Fruit fly (Drosophila melanogaster) whole organism, prepupa: ENCODE results near the gene gwl.

Source experiments
- Blimp-1 ChIP-seq: fragments of 200-800 bp; sonication (Bioruptor generic); optimal IDR thresholded peaks from 3 replicates; lab custom pipeline; 2017; ENCODE audit warnings: missing biosample characterization, missing genetic modification characterization, mild to moderate bottlenecking, moderate library complexity, missing genetic modification reagents
- CG10631 ChIP-seq: fragments of 200-800 bp; sonication (Bioruptor generic); optimal IDR thresholded peaks from 2 replicates; lab custom pipeline; 2016; ENCODE audit warnings: missing biosample characterization, missing genetic modification characterization
- CG11762 ChIP-seq: fragments of 200-800 bp; sonication (Bioruptor generic); optimal IDR thresholded peaks from 3 replicates; lab custom pipeline; 2016; ENCODE audit warnings: missing biosample characterization, missing genetic modification characterization; ENCODE audit not compliant: insufficient read depth
- CG16779 ChIP-seq: fragments of 200-800 bp; sonication (Bioruptor generic); optimal IDR thresholded peaks from 3 replicates; lab custom pipeline; 2017; ENCODE audit warnings: missing biosample characterization, mild to moderate bottlenecking, missing genetic modification characterization
- CG31627 ChIP-seq: fragments of 200-800 bp; sonication (Bioruptor generic); optimal IDR thresholded peaks from 3 replicates; lab custom pipeline; 2016; ENCODE audit warnings: missing biosample characterization, missing genetic modification characterization
- CG34406 ChIP-seq: fragments of 200-800 bp; sonication (Bioruptor generic); optimal IDR thresholded peaks from 3 replicates; lab custom pipeline; 2016; ENCODE audit warnings: missing biosample characterization, missing genetic modification characterization
- CG3919 ChIP-seq: fragments of 200-800 bp; sonication (Bioruptor generic); optimal IDR thresholded peaks from 3 replicates; lab custom pipeline; 2016; ENCODE audit warnings: missing biosample characterization, missing genetic modification characterization
- CG4318 ChIP-seq: fragments of 200-800 bp; sonication (Bioruptor generic); optimal IDR thresholded peaks from 3 replicates; lab custom pipeline; 2017; ENCODE audit warnings: missing biosample characterization, mild to moderate bottlenecking, missing genetic modification characterization
- CG6163 ChIP-seq: fragments of 200-800 bp; sonication (Bioruptor generic); IDR thresholded peaks from 3 replicates; pipeline ENCODE4 v1.3.6; 2022; ENCODE audit warnings: missing biosample characterization, missing genetic modification characterization
- CG6276 ChIP-seq: fragments of 200-800 bp; sonication (Bioruptor generic); optimal IDR thresholded peaks from 2 replicates; lab custom pipeline; 2017; ENCODE audit warnings: missing biosample characterization, mild to moderate bottlenecking, missing genetic modification characterization
- CG6792 ChIP-seq: fragments of 200-800 bp; sonication (Bioruptor generic); optimal IDR thresholded peaks from 3 replicates; lab custom pipeline; 2016; ENCODE audit warnings: missing biosample characterization, missing genetic modification characterization
- CG6808 ChIP-seq: fragments of 200-800 bp; sonication (Bioruptor generic); optimal IDR thresholded peaks from 3 replicates; lab custom pipeline; 2017; ENCODE audit warnings: missing biosample characterization, missing genetic modification characterization, mild to moderate bottlenecking, moderate library complexity, missing genetic modification reagents
- CG7368 ChIP-seq: fragments of 200-800 bp; sonication (Bioruptor generic); optimal IDR thresholded peaks from 3 replicates; lab custom pipeline; 2016; ENCODE audit warnings: missing biosample characterization, missing genetic modification characterization
- CG8119 ChIP-seq: fragments of 200-800 bp; sonication (Bioruptor generic); IDR thresholded peaks from 3 replicates; pipeline ENCODE4 v1.3.6; 2022; ENCODE audit warnings: missing biosample characterization, missing genetic modification characterization
- CG8632 ChIP-seq: fragments of 200-800 bp; sonication (Bioruptor generic); optimal IDR thresholded peaks from 3 replicates; lab custom pipeline; 2016; ENCODE audit warnings: missing biosample characterization, missing genetic modification characterization
- Eip78C ChIP-seq: fragments of 200-800 bp; sonication (Bioruptor generic); peaks from one replicate; lab custom pipeline; 2016; ENCODE audit warnings: missing biosample characterization, missing genetic modification characterization
- Eip93F ChIP-seq: fragments of 200-800 bp; sonication (Bioruptor generic); optimal IDR thresholded peaks from 2 replicates; lab custom pipeline; 2016; ENCODE audit warnings: missing biosample characterization, mild to moderate bottlenecking, missing genetic modification characterization
- Ets21C ChIP-seq: fragments of 200-800 bp; sonication (Bioruptor generic); optimal IDR thresholded peaks from 3 replicates; lab custom pipeline; 2016; ENCODE audit warnings: missing biosample characterization, missing genetic modification characterization
- Gug ChIP-seq: fragments of 200-800 bp; sonication (Bioruptor generic); IDR thresholded peaks from 2 replicates; pipeline ENCODE4 v1.3.6; 2022; ENCODE audit warnings: missing biosample characterization, missing genetic modification characterization
- Hr39 ChIP-seq: fragments of 200-800 bp; sonication (Bioruptor generic); optimal IDR thresholded peaks from 2 replicates; lab custom pipeline; 2016; ENCODE audit warnings: missing biosample characterization, missing genetic modification characterization
- Hr4 ChIP-seq: fragments of 200-800 bp; sonication (Bioruptor generic); optimal IDR thresholded peaks from 3 replicates; lab custom pipeline; 2016; ENCODE audit warnings: missing biosample characterization, missing genetic modification characterization
- Lpt ChIP-seq: fragments of 200-800 bp; sonication (Bioruptor generic); optimal IDR thresholded peaks from 3 replicates; lab custom pipeline; 2016; ENCODE audit warnings: missing biosample characterization, missing genetic modification characterization
- Met ChIP-seq: fragments of 200-800 bp; sonication (Bioruptor generic); optimal IDR thresholded peaks from 3 replicates; lab custom pipeline; 2016; ENCODE audit warnings: missing biosample characterization, missing genetic modification characterization
- OdsH ChIP-seq: fragments of 200-800 bp; sonication (Bioruptor generic); optimal IDR thresholded peaks from 3 replicates; lab custom pipeline; 2016; ENCODE audit warnings: missing biosample characterization, missing genetic modification characterization
- Smox ChIP-seq: fragments of 200-800 bp; sonication (Bioruptor generic); optimal IDR thresholded peaks from 3 replicates; lab custom pipeline; 2016; ENCODE audit warnings: missing biosample characterization, missing genetic modification characterization
- Sox102F ChIP-seq: fragments of 200-800 bp; sonication (Bioruptor generic); optimal IDR thresholded peaks from 2 replicates; lab custom pipeline; 2016; ENCODE audit warnings: missing biosample characterization, mild to moderate bottlenecking, missing genetic modification characterization
- Sox14 ChIP-seq: fragments of 200-800 bp; sonication (Bioruptor generic); optimal IDR thresholded peaks from 3 replicates; lab custom pipeline; 2016; ENCODE audit warnings: missing biosample characterization, missing genetic modification characterization
- Sox15 ChIP-seq: fragments of 200-800 bp; sonication (Bioruptor generic); optimal IDR thresholded peaks from 3 replicates; lab custom pipeline; 2016; ENCODE audit warnings: missing biosample characterization, missing genetic modification characterization
- achi ChIP-seq: fragments of 200-800 bp; sonication (Bioruptor generic); optimal IDR thresholded peaks from 3 replicates; lab custom pipeline; 2016; ENCODE audit warnings: missing biosample characterization, missing genetic modification characterization
- acj6 ChIP-seq: fragments of 200-800 bp; sonication (Bioruptor generic); optimal IDR thresholded peaks from 3 replicates; lab custom pipeline; 2016; ENCODE audit warnings: missing biosample characterization, missing genetic modification characterization
- dac ChIP-seq: fragments of 200-800 bp; sonication (Bioruptor generic); optimal IDR thresholded peaks from 2 replicates; lab custom pipeline; 2017; ENCODE audit warnings: missing biosample characterization, mild to moderate bottlenecking, missing genetic modification characterization
- dsx ChIP-seq: fragments of 200-800 bp; optimal IDR thresholded peaks from 3 replicates; lab custom pipeline; 2019; ENCODE audit warnings: missing biosample characterization, mild to moderate bottlenecking, missing genetic modification characterization, moderate library complexity; ENCODE audit not compliant: poor library complexity, severe bottlenecking
- esn ChIP-seq: fragments of 200-800 bp; sonication (Bioruptor generic); optimal IDR thresholded peaks from 2 replicates; lab custom pipeline; 2016; ENCODE audit warnings: missing biosample characterization, mild to moderate bottlenecking, missing genetic modification characterization, moderate library complexity
- fd59A ChIP-seq: fragments of 200-800 bp; sonication (Bioruptor generic); optimal IDR thresholded peaks from 2 replicates; lab custom pipeline; 2017; ENCODE audit warnings: missing biosample characterization, mild to moderate bottlenecking, missing genetic modification characterization, missing genetic modification reagents
- fd85E ChIP-seq: fragments of 200-800 bp; sonication (Bioruptor generic); optimal IDR thresholded peaks from 3 replicates; lab custom pipeline; 2016; ENCODE audit warnings: missing biosample characterization, missing genetic modification characterization
- fkh ChIP-seq: fragments of 200-800 bp; sonication (Bioruptor generic); optimal IDR thresholded peaks from 3 replicates; lab custom pipeline; 2017; ENCODE audit warnings: missing biosample characterization, mild to moderate bottlenecking, missing genetic modification characterization, moderate library complexity
- net ChIP-seq: fragments of 200-800 bp; sonication (Bioruptor generic); optimal IDR thresholded peaks from 3 replicates; lab custom pipeline; 2016; ENCODE audit warnings: missing biosample characterization, missing genetic modification characterization
- spab ChIP-seq: fragments of 200-800 bp; sonication (Bioruptor generic); optimal IDR thresholded peaks from 2 replicates; lab custom pipeline; 2017; ENCODE audit warnings: missing biosample characterization, mild to moderate bottlenecking, missing genetic modification characterization, missing genetic modification reagents
- ss ChIP-seq, 2 experiments: fragments of 200-800 bp; sonication (Bioruptor generic); optimal IDR thresholded peaks; 2 replicates in 1 of 2; 3 replicates in 1 of 2; lab custom pipeline; 2017 to 2018; ENCODE audit warnings: mild to moderate bottlenecking in 2 of 2, missing biosample characterization in 2 of 2, missing genetic modification characterization in 2 of 2, moderate library complexity in 1 of 2
- vri ChIP-seq: fragments of 200-800 bp; sonication (Bioruptor generic); optimal IDR thresholded peaks from 3 replicates; lab custom pipeline; 2016; ENCODE audit warnings: missing biosample characterization, mild to moderate bottlenecking, missing genetic modification characterization

The gwl gene

DNA sequence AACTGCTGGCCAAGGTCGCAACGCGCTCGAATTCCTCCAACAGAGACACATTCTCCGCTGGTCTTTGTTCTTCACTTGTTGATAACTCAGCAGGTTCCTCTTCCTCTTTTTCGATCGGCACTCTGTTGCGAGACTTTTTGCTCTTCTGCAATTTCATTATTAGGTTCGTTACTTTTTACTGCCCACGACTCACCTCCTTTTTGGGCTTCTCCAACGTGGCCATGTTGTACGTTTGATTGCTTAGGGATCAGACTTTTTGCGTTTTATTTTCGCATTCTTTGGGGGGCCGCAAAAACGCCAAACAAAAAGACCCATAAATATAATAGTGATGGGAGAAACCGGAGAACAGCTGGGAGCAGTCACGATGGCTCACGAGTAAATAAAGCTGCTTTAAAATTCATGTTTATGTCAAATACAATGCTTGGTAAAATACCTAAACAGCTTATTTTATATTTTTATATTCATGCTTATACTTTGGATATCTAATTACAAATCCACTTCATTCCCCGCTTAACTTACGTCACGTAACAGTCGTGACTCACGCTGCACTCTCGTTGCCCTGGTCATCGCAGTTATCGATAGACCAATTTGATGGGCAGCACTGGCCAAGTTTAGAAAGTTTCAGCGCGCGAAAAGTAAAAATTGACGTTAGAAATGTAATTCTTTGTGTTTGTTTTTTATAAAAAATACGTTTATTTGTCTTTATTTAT is 12.5 kb downstream of the gwl start, which contains the start of gene Epg5 (continued):
- TF ChIP-seq CG8119 (GFP tag; lab: Robert Waterston, UW) (no peak), Met (no peak), Sox15 (GFP tag; lab: Kevin White, UChicago) (peak; percentile 67), CG4318 (no peak), Sox102F (GFP tag; lab: Kevin White, UChicago) (no peak), achi (GFP tag; lab: Kevin White, UChicago) (no peak), acj6 (no peak), CG16779 (no peak), dsx (GFP tag; lab: Kevin White, UChicago) (no peak), Hr39 (no peak), net (no peak), fd85E (GFP tag; lab: Kevin White, UChicago) (no peak), CG6792 (GFP tag; lab: Kevin White, UChicago) (peak; percentile 70), CG10631 (GFP tag; lab: Kevin White, UChicago) (no peak), Eip93F (GFP tag; lab: Kevin White, UChicago) (peak; percentile 25), OdsH (no peak), Blimp-1 (GFP tag; lab: Kevin White, UChicago) (no peak), Gug (peak; percentile 50; the same call in 1 of the 2 replicates), fkh (GFP tag; lab: Kevin White, UChicago) (no peak), CG34406 (GFP tag; lab: Kevin White, UChicago) (no peak), Ets21C (GFP tag; lab: Kevin White, UChicago) (no peak), CG3919 (GFP tag; lab: Kevin White, UChicago) (no peak), vri (GFP tag; lab: Kevin White, UChicago) (no peak), CG11762 (no peak), Hr4 (no peak), CG31627 (GFP tag; lab: Kevin White, UChicago) (peak; percentile 86), CG8632 (GFP tag; lab: Kevin White, UChicago) (peak; percentile 53), fd59A (GFP tag; lab: Kevin White, UChicago) (peak; percentile 32), dac (no peak), esn (GFP tag; lab: Kevin White, UChicago) (peak; percentile 88), CG6163 (GFP tag; lab: Robert Waterston, UW) (peak; percentile 37; the same call in 1 of the 3 replicates), ss (GFP tag; optimal IDR thresholded peaks at IDR 0.05; lab: Kevin White, UChicago) (no peak)

DNA sequence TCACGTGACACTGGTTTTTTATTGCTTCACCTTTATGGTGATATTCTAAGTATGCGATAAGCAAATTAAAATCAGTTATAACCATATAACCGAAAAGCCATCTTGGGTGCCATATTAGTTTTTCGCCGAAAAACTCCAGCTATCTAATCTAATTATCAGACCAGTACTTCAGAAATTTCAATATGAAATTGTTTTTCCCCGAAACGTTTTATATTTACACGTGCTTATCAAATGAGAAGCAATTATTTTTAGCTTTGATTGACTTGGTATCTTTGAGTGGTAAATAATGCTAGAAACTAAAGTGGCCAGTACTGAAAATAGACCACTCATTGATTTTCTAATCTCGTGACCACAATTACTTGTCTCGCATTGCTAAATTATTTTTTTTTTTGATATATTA is 37.0 kb downstream of the gwl start:
- TF ChIP-seq CG6276 (GFP tag; lab: Kevin White, UChicago) = no peak
- no peak for TF ChIP-seq spab (GFP tag; lab: Kevin White, UChicago)
- TF ChIP-seq fd85E (GFP tag; lab: Kevin White, UChicago) = no peak
- no peak for TF ChIP-seq Gug
- TF ChIP-seq CG6808 (GFP tag; lab: Kevin White, UChicago) = no peak
- no peak for TF ChIP-seq Eip78C (GFP tag; lab: Kevin White, UChicago)
- TF ChIP-seq CG31627 (GFP tag; lab: Kevin White, UChicago) = no peak
- TF ChIP-seq CG8119 (GFP tag; lab: Robert Waterston, UW) = no peak
- TF ChIP-seq vri (GFP tag; lab: Kevin White, UChicago) = no peak
- TF ChIP-seq Hr4 = no peak
- TF ChIP-seq Sox14 (GFP tag; lab: Kevin White, UChicago) = no peak
- no peak for TF ChIP-seq CG3919 (GFP tag; lab: Kevin White, UChicago)
- TF ChIP-seq CG7368 = no peak
- no peak for TF ChIP-seq Smox (GFP tag; lab: Kevin White, UChicago)
- TF ChIP-seq Lpt = no peak
- TF ChIP-seq fd59A (GFP tag; lab: Kevin White, UChicago) = no peak
- no peak for TF ChIP-seq CG6792 (GFP tag; lab: Kevin White, UChicago)
